Worm (Caenorhabditis elegans) whole organism, L4 larva: ENCODE data around the gene F22F7.7.

ENCODE experiments used
- T20F7.1 ChIP-seq: fragments of 200-800 bp; sonication (Bioruptor generic); optimal IDR thresholded peaks from 2 replicates; lab custom pipeline; 2018; ENCODE audit warnings: mild to moderate bottlenecking, missing genetic modification characterization, missing compliant biosample characterization
- T26A8.4 ChIP-seq: fragments of 200-800 bp; sonication (Bioruptor generic); IDR thresholded peaks from 2 replicates; pipeline ENCODE4 v1.3.6; 2022; ENCODE audit warnings: missing genetic modification characterization, missing compliant biosample characterization
- ama-1 ChIP-seq: fragments of 150-350 bp; optimal IDR thresholded peaks from 2 replicates; lab custom pipeline; 2014; ENCODE audit warnings: inconsistent platforms, mixed read lengths
- ceh-28 ChIP-seq: fragments of 150-350 bp; optimal IDR thresholded peaks from 2 replicates; lab custom pipeline; 2014; ENCODE audit warnings: missing biosample characterization, missing genetic modification reagents, missing genetic modification characterization
- nhr-10 ChIP-seq: fragments of 150-350 bp; optimal IDR thresholded peaks from 2 replicates; lab custom pipeline; 2014; ENCODE audit warnings: missing biosample characterization, missing genetic modification characterization
- nhr-76 ChIP-seq: fragments of 150-350 bp; optimal IDR thresholded peaks from 2 replicates; lab custom pipeline; 2014; ENCODE audit warnings: missing biosample characterization, missing genetic modification characterization
- pqm-1 ChIP-seq: sonication (generic microtip); optimal IDR thresholded peaks from 2 replicates; lab custom pipeline; 2017; ENCODE audit warnings: missing biosample characterization, missing genetic modification characterization
- skn-1 ChIP-seq: fragments of 150-350 bp; optimal IDR thresholded peaks from 2 replicates; lab custom pipeline; 2014; ENCODE audit warnings: missing biosample characterization, missing genetic modification characterization
- snpc-4 ChIP-seq: fragments of 150-350 bp; optimal IDR thresholded peaks from 2 replicates; lab custom pipeline; 2014; ENCODE audit warnings: missing biosample characterization, missing genetic modification characterization
- unc-62 ChIP-seq, 3 experiments: fragments of 150-350 bp in 1 of 3; sonication (generic microtip); optimal IDR thresholded peaks in 2 of 3; peaks in 1 of 3; 1 replicate in 1 of 3; 2 replicates in 2 of 3; lab custom pipeline; 2014 to 2017; ENCODE audit warnings: missing biosample characterization in 3 of 3, missing genetic modification characterization in 3 of 3, missing genetic modification reagents in 3 of 3, missing genotype in 1 of 3

ce11 chrV:2159331-2159730, 19.5 kb upstream of the F22F7.7 start, which contains the start of gene C45H4.14:
- TF ChIP-seq T26A8.4 (no peak), nhr-76 (no peak), T20F7.1 (GFP tag; lab: Kevin White, UChicago) (no peak), nhr-10 (tag; lab: Kevin White, UChicago) (no peak), skn-1 (tag; lab: Kevin White, UChicago) (no peak), unc-62 (GFP tag; optimal IDR thresholded peaks at IDR 0.05 in 1 of 2; lab: Kevin White, UChicago) (no peak), unc-62 (tag; optimal IDR thresholded peaks at IDR 0.05; lab: Kevin White, UChicago) (no peak), pqm-1 (no peak), snpc-4 (tag; lab: Kevin White, UChicago) (no peak), ama-1 (lab: Kevin White, UChicago) (no peak), ceh-28 (tag; lab: Kevin White, UChicago) (no peak)
